Fruit fly (Drosophila melanogaster) whole organism, adult: ENCODE results near the gene Nha1.

ENCODE experiments used
- CG11617 ChIP-seq: fragments of 200-800 bp; sonication (Bioruptor generic); optimal IDR thresholded peaks from 2 replicates; lab custom pipeline; 2017; ENCODE audit warnings: mild to moderate bottlenecking, missing biosample characterization, missing genetic modification reagents, missing genetic modification characterization
- CG33017 ChIP-seq: fragments of 200-800 bp; sonication (Bioruptor generic); optimal IDR thresholded peaks from 2 replicates; lab custom pipeline; 2018; ENCODE audit warnings: missing biosample characterization, mild to moderate bottlenecking, missing genetic modification characterization, moderate library complexity
- CG7045 ChIP-seq: fragments of 200-800 bp; sonication (Bioruptor generic); optimal IDR thresholded peaks from 2 replicates; lab custom pipeline; 2017; ENCODE audit warnings: missing biosample characterization, mild to moderate bottlenecking, missing genetic modification characterization
- CG7101 ChIP-seq: fragments of 200-800 bp; sonication (Bioruptor generic); optimal IDR thresholded peaks from 2 replicates; lab custom pipeline; 2018; ENCODE audit warnings: missing biosample characterization, mild to moderate bottlenecking, missing genetic modification characterization, moderate library complexity
- Crg-1 ChIP-seq: fragments of 200-800 bp; sonication (Bioruptor generic); optimal IDR thresholded peaks from 2 replicates; lab custom pipeline; 2016; ENCODE audit warnings: missing biosample characterization, missing genetic modification characterization
- Hr96 ChIP-seq: fragments of 200-800 bp; sonication (Bioruptor generic); optimal IDR thresholded peaks from 2 replicates; lab custom pipeline; 2016; ENCODE audit warnings: missing biosample characterization, missing genetic modification characterization
- Mnt ChIP-seq: fragments of 200-800 bp; sonication (Bioruptor generic); optimal IDR thresholded peaks from 2 replicates; lab custom pipeline; 2016; ENCODE audit warnings: missing biosample characterization, mild to moderate bottlenecking, missing genetic modification characterization
- bab1 ChIP-seq: fragments of 200-800 bp; sonication (Bioruptor generic); optimal IDR thresholded peaks from 3 replicates; lab custom pipeline; 2019; ENCODE audit warnings: missing biosample characterization, mild to moderate bottlenecking, missing genetic modification characterization, moderate library complexity
- cic ChIP-seq: fragments of 200-800 bp; sonication (Bioruptor generic); optimal IDR thresholded peaks from 2 replicates; lab custom pipeline; 2017; ENCODE audit warnings: missing biosample characterization, mild to moderate bottlenecking, missing genetic modification characterization, moderate library complexity
- cnc ChIP-seq, 2 experiments: fragments of >200 bp; optimal IDR thresholded peaks; 2 replicates each; lab custom pipeline; 2017
- kay ChIP-seq: fragments of 200-800 bp; sonication (Bioruptor generic); peaks from one replicate; lab custom pipeline; 2016; ENCODE audit warnings: missing biosample characterization, missing genetic modification characterization, borderline replicate concordance
- ovo ChIP-seq: fragments of 200-800 bp; sonication (Bioruptor generic); optimal IDR thresholded peaks from 2 replicates; lab custom pipeline; 2016; ENCODE audit warnings: missing biosample characterization, missing genetic modification characterization
- pad ChIP-seq: fragments of 200-800 bp; sonication (Bioruptor generic); optimal IDR thresholded peaks from 3 replicates; lab custom pipeline; 2017; ENCODE audit warnings: missing biosample characterization, missing genetic modification characterization, mild to moderate bottlenecking, moderate library complexity, missing genetic modification reagents
- toe ChIP-seq: fragments of 200-800 bp; sonication (Bioruptor generic); optimal IDR thresholded peaks from 2 replicates; lab custom pipeline; 2016; ENCODE audit warnings: missing biosample characterization, missing genetic modification characterization

DNA sequence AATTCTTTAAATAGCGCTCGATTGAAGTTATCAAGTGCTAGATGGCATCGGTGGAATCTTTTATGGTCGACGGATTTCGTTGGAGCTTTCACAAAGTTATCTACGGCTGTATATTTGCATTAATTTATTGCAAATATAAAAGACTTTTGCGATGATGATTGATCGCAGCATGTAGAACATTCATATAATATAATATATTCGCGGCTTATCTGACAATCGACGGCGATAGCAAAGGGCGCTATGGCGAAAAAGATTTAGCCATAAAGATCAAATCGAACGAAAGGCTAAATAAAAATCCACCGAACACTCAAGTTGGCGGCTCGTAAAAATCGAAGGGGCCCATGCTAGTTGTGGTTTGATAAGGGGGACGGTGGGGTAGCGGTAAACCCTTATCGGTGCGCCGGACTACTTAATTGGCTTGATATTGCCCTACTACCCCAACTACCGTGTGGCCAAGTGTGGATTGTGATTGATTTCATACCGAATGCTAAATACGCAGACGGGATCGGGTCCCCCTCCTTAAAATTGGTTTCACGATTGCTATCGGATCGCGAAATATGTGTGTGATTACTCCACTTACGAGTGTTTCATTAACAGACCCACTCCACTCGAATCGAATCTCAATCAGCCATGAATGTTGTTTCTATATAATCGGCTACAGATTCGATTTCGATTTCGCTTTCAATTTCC is 1.9 kb downstream of the Nha1 start:
- TF ChIP-seq CG11617 (GFP tag; lab: Kevin White, UChicago) = no peak
- no peak for TF ChIP-seq Hr96 (GFP tag; lab: Kevin White, UChicago)
- no peak for TF ChIP-seq kay
- no peak for TF ChIP-seq Mnt (GFP tag; lab: Kevin White, UChicago)
- no peak for TF ChIP-seq toe (GFP tag; lab: Kevin White, UChicago)
- no peak for TF ChIP-seq cnc (optimal IDR thresholded peaks at IDR 0.05; lab: Kevin White, UChicago)
- no peak for TF ChIP-seq CG7045 (GFP tag; lab: Kevin White, UChicago)
- no peak for TF ChIP-seq bab1 (GFP tag; lab: Kevin White, UChicago)
- no peak for TF ChIP-seq Crg-1 (GFP tag; lab: Kevin White, UChicago)
- peak; percentile 27 for TF ChIP-seq pad
- no peak for TF ChIP-seq CG33017 (tag; lab: Kevin White, UChicago)
- peak; percentile 0 for TF ChIP-seq CG7101 (tag; lab: Kevin White, UChicago)
- peak; percentile 67 for TF ChIP-seq cic (GFP tag; lab: Kevin White, UChicago)
- TF ChIP-seq ovo (GFP tag; lab: Kevin White, UChicago) = no peak
